Worm (Caenorhabditis elegans): Measurements from ENCODE around the gene cpg-23.

ce11 chrV:19090885-19091284 lies 49.7 kb upstream of the cpg-23 start:
- no peak for TF ChIP-seq him-1 (tag; optimal IDR thresholded peaks at IDR 0.05)
- no peak for TF ChIP-seq dao-5 (tag; optimal IDR thresholded peaks at IDR 0.05)
